Worm (Caenorhabditis elegans) whole organism, L4 larva: ENCODE results near the gene Y17G9B.4.

Source experiments
- ZK546.5 ChIP-seq, 2 experiments: sonication (generic microtip); optimal IDR thresholded peaks; 2 replicates each; lab custom pipeline; 2017; ENCODE audit warnings: missing biosample characterization in 2 of 2, missing genetic modification characterization in 2 of 2
- dmd-8 ChIP-seq: fragments of 200-800 bp; sonication (Bioruptor generic); IDR thresholded peaks from 2 replicates; pipeline ENCODE4 v1.3.6; 2022; ENCODE audit warnings: missing genetic modification characterization, missing compliant biosample characterization
- nhr-76 ChIP-seq: fragments of 150-350 bp; optimal IDR thresholded peaks from 2 replicates; lab custom pipeline; 2014; ENCODE audit warnings: missing biosample characterization, missing genetic modification characterization

DNA sequence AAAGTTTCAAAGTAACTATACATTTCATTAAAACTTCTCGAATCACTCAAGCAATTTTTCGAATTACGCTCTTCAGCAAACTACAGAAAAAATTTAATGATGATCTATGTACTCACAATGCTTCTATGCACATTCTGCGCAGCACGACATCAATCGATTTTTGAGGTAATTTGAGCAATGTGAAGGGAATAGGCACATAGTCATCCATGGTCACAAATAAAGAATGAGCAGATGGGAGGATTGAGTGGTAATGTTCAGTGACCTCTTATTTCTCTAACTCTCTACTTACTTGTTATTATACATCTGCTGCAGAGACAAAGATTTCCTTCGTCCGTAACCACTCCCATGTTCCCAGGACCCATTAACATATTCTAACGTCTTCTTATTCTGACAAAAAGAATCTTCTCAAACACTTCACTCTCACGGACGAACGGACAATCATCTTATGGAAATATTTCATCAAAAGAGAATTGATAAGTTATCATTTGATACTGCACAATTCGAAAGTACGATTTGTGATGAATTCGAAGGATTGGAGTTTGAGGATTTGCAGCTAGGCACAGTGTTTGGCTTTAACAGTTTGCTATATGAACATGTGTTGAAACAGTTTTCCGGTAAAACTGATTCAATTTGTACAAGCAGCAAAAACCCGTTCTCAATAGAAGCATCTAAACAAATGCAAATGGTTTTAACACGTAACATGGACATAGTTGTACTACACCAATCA is 4.2 kb downstream of the Y17G9B.4 start, which contains the start of the genes fbxb-77 and Y17G9B.11:
- TF ChIP-seq dmd-8 (GFP tag; lab: Robert Waterston, UW): no peak
- TF ChIP-seq nhr-76: no peak
- TF ChIP-seq ZK546.5 (tag; optimal IDR thresholded peaks at IDR 0.05; lab: Kevin White, UChicago): no peak
